Fruit fly (Drosophila melanogaster) S2 (cell line): ENCODE data around the gene Top2.
A peak's percentile ranks its signal among the peaks of the same experiment; 100 is the strongest.

Source experiments
- CG8478 ChIP-seq: fragments of >200 bp; optimal IDR thresholded peaks from 2 replicates; lab custom pipeline; 2018
- CTCF ChIP-seq, 2 experiments: fragments of >200 bp; optimal IDR thresholded peaks; 2 replicates each; lab custom pipeline; 2018

DNA sequence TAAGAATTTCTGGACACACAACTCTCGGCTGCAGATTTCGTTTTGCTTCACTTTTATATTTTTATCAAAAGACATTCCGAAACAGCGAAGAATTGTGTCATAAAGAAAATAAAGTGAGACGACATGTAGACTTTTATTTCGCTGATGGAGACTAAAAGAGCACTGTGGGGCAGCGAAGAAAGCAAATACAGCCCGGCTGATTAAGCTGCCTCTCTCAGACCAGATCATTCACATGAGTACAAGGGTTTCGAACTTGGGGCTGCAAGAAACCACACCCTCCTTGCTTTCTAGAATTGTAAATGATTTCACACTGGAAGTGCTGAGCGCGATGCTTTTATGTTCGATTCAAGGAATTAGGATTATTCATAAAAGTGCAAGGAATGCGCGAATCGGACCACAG is 28.2 kb downstream of the Top2 start:
- TF ChIP-seq CTCF (optimal IDR thresholded peaks at IDR 0.05; lab: Kevin White, UChicago) (peak in 1 of 2 experiments; percentile 2), CG8478 (no peak)
